Worm (Caenorhabditis elegans) whole organism, midembryonic: ENCODE results near the gene W03C9.5.

Source experiments
- cog-1 ChIP-seq: sonication (generic microtip); optimal IDR thresholded peaks from 2 replicates; lab custom pipeline; 2016; ENCODE audit warnings: missing genetic modification characterization, missing compliant biosample characterization
- flt-1 ChIP-seq: fragments of 200-800 bp; sonication (Bioruptor generic); IDR thresholded peaks from 2 replicates; pipeline ENCODE4 v1.3.6; 2022; ENCODE audit warnings: missing genetic modification characterization, missing compliant biosample characterization
- klf-2 ChIP-seq: fragments of 200-800 bp; sonication (Bioruptor generic); conservative IDR thresholded peaks from 2 replicates; pipeline ENCODE4 v1.3.6; 2022; ENCODE audit warnings: missing genetic modification reagents, missing genetic modification characterization, missing compliant biosample characterization
- ztf-23 ChIP-seq: fragments of 200-800 bp; sonication (Bioruptor generic); IDR thresholded peaks from 2 replicates; pipeline ENCODE4 v1.3.6; 2022; ENCODE audit warnings: missing genetic modification reagents, missing genetic modification characterization, missing compliant biosample characterization
- ztf-29 ChIP-seq: fragments of 200-800 bp; sonication (Bioruptor generic); IDR thresholded peaks from 2 replicates; pipeline ENCODE4 v1.3.6; 2022; ENCODE audit warnings: missing genetic modification reagents, missing genetic modification characterization, missing compliant biosample characterization

- TF ChIP-seq cog-1 (no peak), ztf-23 (no peak), klf-2 (GFP tag; lab: Robert Waterston, UW) (no peak), flt-1 (GFP tag; lab: Robert Waterston, UW) (no peak), ztf-29 (no peak)
These were observed 11.6 kb upstream of the W03C9.5 start for ce11 chrII:11978920-11979319.
